Fruit fly (Drosophila melanogaster) whole organism, embryonic: Measurements from ENCODE around the gene BOD1.

ENCODE experiments used
- ATbp ChIP-seq: fragments of 200-800 bp; sonication (Bioruptor generic); optimal IDR thresholded peaks from 2 replicates; lab custom pipeline; 2017; ENCODE audit warnings: missing biosample characterization, mild to moderate bottlenecking, missing genetic modification characterization, missing genetic modification reagents
- Adf1 ChIP-seq: fragments of 200-800 bp; sonication (Bioruptor generic); IDR thresholded peaks from 2 replicates; pipeline ENCODE4 v1.3.6; 2022; ENCODE audit warnings: missing biosample characterization, missing genetic modification characterization
- Aef1 ChIP-seq: fragments of 200-800 bp; sonication (Bioruptor generic); IDR thresholded peaks from 3 replicates; pipeline ENCODE4 v1.3.6; 2022; ENCODE audit warnings: missing biosample characterization, missing genetic modification characterization
- Atf-2 ChIP-seq: fragments of 200-800 bp; sonication (Bioruptor generic); optimal IDR thresholded peaks from 2 replicates; lab custom pipeline; 2016; ENCODE audit warnings: missing biosample characterization, missing genetic modification characterization
- Bteb2 ChIP-seq: fragments of 200-800 bp; sonication (Bioruptor generic); optimal IDR thresholded peaks from 2 replicates; lab custom pipeline; 2016; ENCODE audit warnings: missing biosample characterization, missing genetic modification characterization
- CG10462 ChIP-seq: fragments of 200-800 bp; sonication (Bioruptor generic); optimal IDR thresholded peaks from 2 replicates; lab custom pipeline; 2016; ENCODE audit warnings: missing biosample characterization, missing genetic modification characterization
- CG11085 ChIP-seq: fragments of 200-800 bp; sonication (Bioruptor generic); IDR thresholded peaks from 2 replicates; pipeline ENCODE4 v1.3.6; 2022; ENCODE audit warnings: missing biosample characterization, missing genetic modification characterization
- CG12219 ChIP-seq: fragments of 200-800 bp; sonication (Bioruptor generic); optimal IDR thresholded peaks from 3 replicates; lab custom pipeline; 2018; ENCODE audit warnings: missing biosample characterization, mild to moderate bottlenecking, missing genetic modification characterization
- CG13775 ChIP-seq: fragments of 200-800 bp; sonication (Bioruptor generic); optimal IDR thresholded peaks from 3 replicates; lab custom pipeline; 2017; ENCODE audit warnings: missing biosample characterization, mild to moderate bottlenecking, missing genetic modification characterization
- CG14050 ChIP-seq: fragments of 200-800 bp; sonication (Bioruptor generic); IDR thresholded peaks from 3 replicates; pipeline ENCODE4 v1.3.6; 2022; ENCODE audit warnings: missing biosample characterization, missing genetic modification characterization
- CG14710 ChIP-seq: fragments of 200-800 bp; sonication (Bioruptor generic); optimal IDR thresholded peaks from 3 replicates; lab custom pipeline; 2019; ENCODE audit warnings: missing biosample characterization, mild to moderate bottlenecking, missing genetic modification characterization, moderate library complexity
- CG16779 ChIP-seq: fragments of 200-800 bp; sonication (Bioruptor generic); IDR thresholded peaks from 2 replicates; pipeline ENCODE4 v1.3.6; 2022; ENCODE audit warnings: missing biosample characterization, missing genetic modification characterization
- CG16815 ChIP-seq: fragments of 200-800 bp; sonication (Bioruptor generic); optimal IDR thresholded peaks from 3 replicates; lab custom pipeline; 2017; ENCODE audit warnings: missing biosample characterization, mild to moderate bottlenecking, missing genetic modification characterization
- CG17361 ChIP-seq: fragments of 200-800 bp; sonication (Bioruptor generic); IDR thresholded peaks from 3 replicates; pipeline ENCODE4 v1.3.6; 2022; ENCODE audit warnings: missing biosample characterization, missing genetic modification characterization
- CG2678 ChIP-seq: fragments of 200-800 bp; sonication (Bioruptor generic); optimal IDR thresholded peaks from 3 replicates; lab custom pipeline; 2019; ENCODE audit warnings: missing biosample characterization, mild to moderate bottlenecking, missing genetic modification characterization, moderate library complexity
- CG2712 ChIP-seq: fragments of 200-800 bp; optimal IDR thresholded peaks from 3 replicates; lab custom pipeline; 2019; ENCODE audit warnings: missing biosample characterization, mild to moderate bottlenecking, missing genetic modification characterization, moderate library complexity
- CG32772 ChIP-seq: fragments of 200-800 bp; sonication (Bioruptor generic); IDR thresholded peaks from 2 replicates; pipeline ENCODE4 v1.3.6; 2022; ENCODE audit warnings: missing biosample characterization, missing genetic modification characterization
- CG4360 ChIP-seq: fragments of 200-800 bp; sonication (Bioruptor generic); IDR thresholded peaks from 2 replicates; pipeline ENCODE4 v1.3.6; 2022; ENCODE audit warnings: missing biosample characterization, missing genetic modification characterization
- CG6689 ChIP-seq: fragments of 200-800 bp; sonication (Bioruptor generic); IDR thresholded peaks from 2 replicates; pipeline ENCODE4 v1.3.6; 2022; ENCODE audit warnings: missing biosample characterization, missing genetic modification characterization
- CG6854 ChIP-seq: fragments of 200-800 bp; sonication (Bioruptor generic); optimal IDR thresholded peaks from 3 replicates; lab custom pipeline; 2017; ENCODE audit warnings: missing biosample characterization, mild to moderate bottlenecking, missing genetic modification characterization
- CG7963 ChIP-seq: fragments of 200-800 bp; sonication (Bioruptor generic); IDR thresholded peaks from 3 replicates; pipeline ENCODE4 v1.3.6; 2022; ENCODE audit warnings: missing biosample characterization, missing genetic modification characterization; ENCODE audit not compliant: partially characterized antibody
- Ets97D ChIP-seq: fragments of 200-800 bp; sonication (Bioruptor generic); optimal IDR thresholded peaks from 3 replicates; lab custom pipeline; 2016; ENCODE audit warnings: missing biosample characterization, missing genetic modification characterization
- HLH4C ChIP-seq: fragments of 200-800 bp; sonication (Bioruptor generic); IDR thresholded peaks from 3 replicates; pipeline ENCODE4 v1.3.6; 2022; ENCODE audit warnings: missing biosample characterization, missing genetic modification characterization; ENCODE audit not compliant: partially characterized antibody
- Hmr ChIP-seq: fragments of 200-800 bp; sonication (Bioruptor generic); optimal IDR thresholded peaks from 3 replicates; lab custom pipeline; 2017; ENCODE audit warnings: mild to moderate bottlenecking, missing biosample characterization, missing genetic modification reagents, missing genetic modification characterization
- Hmx ChIP-seq: fragments of 200-800 bp; sonication (Bioruptor generic); optimal IDR thresholded peaks from 2 replicates; lab custom pipeline; 2016; ENCODE audit warnings: missing biosample characterization, missing genetic modification characterization
- Hr39 ChIP-seq: fragments of >200 bp; optimal IDR thresholded peaks from 2 replicates; lab custom pipeline; 2017
- MBD-R2 ChIP-seq: fragments of 200-800 bp; sonication (Bioruptor generic); IDR thresholded peaks from 2 replicates; pipeline ENCODE4 v1.3.6; 2022; ENCODE audit warnings: missing biosample characterization, missing genetic modification characterization
- Mes4 ChIP-seq: fragments of 200-800 bp; sonication (Bioruptor generic); optimal IDR thresholded peaks from 2 replicates; lab custom pipeline; 2016; ENCODE audit warnings: missing biosample characterization, missing genetic modification characterization
- Myb ChIP-seq: fragments of 200-800 bp; sonication (Bioruptor generic); optimal IDR thresholded peaks from 2 replicates; lab custom pipeline; 2016; ENCODE audit warnings: missing biosample characterization, missing genetic modification characterization
- NC2α ChIP-seq: fragments of 200-800 bp; sonication (Bioruptor generic); optimal IDR thresholded peaks from 2 replicates; lab custom pipeline; 2016; ENCODE audit warnings: missing biosample characterization, missing genetic modification characterization
- NFAT ChIP-seq: fragments of 200-800 bp; sonication (Bioruptor generic); IDR thresholded peaks from 2 replicates; pipeline ENCODE4 v1.3.6; 2022; ENCODE audit warnings: missing biosample characterization, missing genetic modification characterization
- Ptx1 ChIP-seq: fragments of 200-800 bp; sonication (Bioruptor generic); IDR thresholded peaks from 2 replicates; pipeline ENCODE4 v1.3.6; 2022; ENCODE audit warnings: missing biosample characterization, missing genetic modification characterization
- Stat92E ChIP-seq, 3 experiments: fragments of >200 bp in 2 of 3; fragments of 200-800 bp in 1 of 3; sonication (Bioruptor generic) in 1 of 3; optimal IDR thresholded peaks; 2 replicates each; lab custom pipeline; 2017 to 2019; ENCODE audit warnings: missing biosample characterization in 3 of 3, missing genetic modification characterization in 3 of 3, mild to moderate bottlenecking in 1 of 3, moderate library complexity in 1 of 3
- Taf1 ChIP-seq: fragments of 200-800 bp; sonication (Bioruptor generic); IDR thresholded peaks from 2 replicates; pipeline ENCODE4 v1.3.6; 2022; ENCODE audit warnings: missing biosample characterization, missing genetic modification characterization
- ab ChIP-seq: fragments of 200-800 bp; sonication (Bioruptor generic); optimal IDR thresholded peaks from 2 replicates; lab custom pipeline; 2016; ENCODE audit warnings: missing biosample characterization, missing genetic modification characterization
- cato ChIP-seq: fragments of 200-800 bp; sonication (Bioruptor generic); optimal IDR thresholded peaks from 2 replicates; lab custom pipeline; 2016; ENCODE audit warnings: missing biosample characterization, missing genetic modification characterization, borderline replicate concordance
- ci ChIP-seq: fragments of 200-800 bp; sonication (Bioruptor generic); IDR thresholded peaks from 3 replicates; pipeline ENCODE4 v1.3.6; 2022; ENCODE audit warnings: missing biosample characterization, missing genetic modification characterization
- eyg ChIP-seq: fragments of 200-800 bp; sonication (Bioruptor generic); optimal IDR thresholded peaks from 3 replicates; lab custom pipeline; 2016; ENCODE audit warnings: missing biosample characterization, missing genetic modification characterization
- gcm ChIP-seq: fragments of 200-800 bp; sonication (Bioruptor generic); optimal IDR thresholded peaks from 2 replicates; lab custom pipeline; 2019; ENCODE audit warnings: missing biosample characterization, mild to moderate bottlenecking, missing genetic modification characterization, moderate library complexity
- her ChIP-seq: fragments of 200-800 bp; sonication (Bioruptor generic); optimal IDR thresholded peaks from 2 replicates; lab custom pipeline; 2016; ENCODE audit warnings: missing biosample characterization, missing genetic modification characterization
- ken ChIP-seq: fragments of 200-800 bp; sonication (Bioruptor generic); IDR thresholded peaks from 3 replicates; pipeline ENCODE4 v1.3.6; 2022; ENCODE audit warnings: missing biosample characterization, missing genetic modification characterization
- nerfin-1 ChIP-seq: fragments of 200-800 bp; sonication (Bioruptor generic); optimal IDR thresholded peaks from 3 replicates; lab custom pipeline; 2019; ENCODE audit warnings: missing biosample characterization, mild to moderate bottlenecking, missing genetic modification characterization, moderate library complexity
- pho ChIP-seq: fragments of 200-800 bp; sonication (Bioruptor generic); optimal IDR thresholded peaks from 2 replicates; lab custom pipeline; 2016; ENCODE audit warnings: missing biosample characterization, missing genetic modification characterization
- ro ChIP-seq: fragments of 200-800 bp; sonication (Bioruptor generic); IDR thresholded peaks from 2 replicates; pipeline ENCODE4 v1.3.6; 2022; ENCODE audit warnings: missing biosample characterization, missing genetic modification characterization
- run ChIP-seq: fragments of 200-800 bp; sonication (Bioruptor generic); optimal IDR thresholded peaks from 3 replicates; lab custom pipeline; 2018; ENCODE audit warnings: missing biosample characterization, mild to moderate bottlenecking, missing genetic modification characterization
- sna ChIP-seq: fragments of 200-800 bp; sonication (Bioruptor generic); IDR thresholded peaks from 2 replicates; pipeline ENCODE4 v1.3.6; 2022; ENCODE audit warnings: missing biosample characterization, missing genetic modification characterization; ENCODE audit not compliant: partially characterized antibody
- sob ChIP-seq: fragments of 200-800 bp; sonication (Bioruptor generic); IDR thresholded peaks from 2 replicates; pipeline ENCODE4 v1.3.6; 2022; ENCODE audit warnings: missing biosample characterization, missing genetic modification characterization
- stwl ChIP-seq: fragments of 200-800 bp; sonication (Bioruptor generic); optimal IDR thresholded peaks from 3 replicates; lab custom pipeline; 2018; ENCODE audit warnings: missing biosample characterization, mild to moderate bottlenecking, missing genetic modification characterization, moderate library complexity
- tap ChIP-seq: fragments of 200-800 bp; optimal IDR thresholded peaks from 3 replicates; lab custom pipeline; 2019; ENCODE audit warnings: missing biosample characterization, mild to moderate bottlenecking, missing genetic modification characterization, moderate library complexity
- usp ChIP-seq: fragments of >200 bp; optimal IDR thresholded peaks from 2 replicates; lab custom pipeline; 2017; ENCODE audit warnings: missing biosample characterization, missing genetic modification characterization
- zen2 ChIP-seq: fragments of 200-800 bp; sonication (Bioruptor generic); IDR thresholded peaks from 3 replicates; pipeline ENCODE4 v1.3.6; 2022; ENCODE audit warnings: missing biosample characterization, missing genetic modification characterization; ENCODE audit not compliant: partially characterized antibody

The BOD1 gene

DNA sequence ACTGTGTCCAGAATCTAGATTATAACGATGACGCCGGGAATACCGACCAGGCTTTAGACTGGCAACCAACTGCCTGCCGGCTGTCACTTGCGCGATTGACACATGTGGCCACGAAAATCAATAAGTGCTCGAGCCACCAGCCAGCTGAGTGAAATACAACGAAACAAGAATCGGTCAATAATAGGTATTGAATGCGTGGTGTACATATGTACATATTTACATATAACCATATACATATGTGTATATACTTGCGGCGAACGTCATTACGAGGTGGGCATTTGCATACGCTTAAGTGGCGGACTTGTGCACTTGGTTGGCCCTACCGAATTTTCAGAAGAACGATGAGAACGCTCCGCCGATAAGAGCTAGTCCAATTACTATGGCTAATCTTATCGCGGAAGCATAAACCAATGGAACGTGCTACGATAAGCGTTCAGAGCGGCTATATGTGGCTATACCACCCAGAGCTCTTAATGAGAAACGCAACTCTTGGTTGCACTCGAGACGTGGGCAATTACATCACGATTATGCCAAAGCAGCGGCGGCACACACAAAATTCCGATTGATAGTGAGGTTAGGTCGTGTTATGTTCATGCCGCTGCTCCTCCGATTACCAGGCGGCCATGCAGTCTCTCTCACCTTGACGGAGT lies 8.6 kb downstream of the BOD1 start (continued):
- TF ChIP-seq CG2712 (tag; lab: Kevin White, UChicago) (no peak), Atf-2 (GFP tag; lab: Kevin White, UChicago) (no peak), MBD-R2 (no peak), ATbp (GFP tag; lab: Kevin White, UChicago) (peak; percentile 71), HLH4C (GFP tag; lab: Robert Waterston, UW) (no peak), stwl (no peak), Stat92E (GFP tag; optimal IDR thresholded peaks at IDR 0.05; lab: Kevin White, UChicago) (no peak), CG17361 (GFP tag; lab: Robert Waterston, UW) (no peak), CG13775 (GFP tag; lab: Kevin White, UChicago) (no peak), pho (GFP tag; lab: Kevin White, UChicago) (no peak), cato (GFP tag; lab: Kevin White, UChicago) (no peak), CG4360 (peak; percentile 31; the same call in 1 of the 2 replicates), ab (GFP tag; lab: Kevin White, UChicago) (no peak), Ptx1 (no peak), CG6689 (GFP tag; lab: Robert Waterston, UW) (no peak), CG14050 (no peak), CG32772 (GFP tag; lab: Robert Waterston, UW) (no peak), Aef1 (GFP tag; lab: Robert Waterston, UW) (no peak), CG7963 (GFP tag; lab: Robert Waterston, UW) (no peak), CG16815 (GFP tag; lab: Kevin White, UChicago) (no peak), Adf1 (GFP tag; lab: Robert Waterston, UW) (no peak), ro (GFP tag; lab: Robert Waterston, UW) (no peak), Hmx (GFP tag; lab: Kevin White, UChicago) (no peak), Taf1 (GFP tag; lab: Robert Waterston, UW) (no peak), run (tag; lab: Kevin White, UChicago) (no peak), Bteb2 (no peak), eyg (GFP tag; lab: Kevin White, UChicago) (no peak), CG2678 (tag; lab: Kevin White, UChicago) (peak; percentile 35), usp (GFP tag; lab: Kevin White, UChicago) (no peak), nerfin-1 (peak; percentile 35), CG16779 (GFP tag; lab: Robert Waterston, UW) (no peak), Hr39 (no peak), sna (no peak), CG11085 (GFP tag; lab: Robert Waterston, UW) (no peak), NC2α (GFP tag; lab: Kevin White, UChicago) (no peak), Myb (GFP tag; lab: Kevin White, UChicago) (no peak), gcm (GFP tag; lab: Kevin White, UChicago) (peak; percentile 11), Mes4 (no peak), Hmr (GFP tag; lab: Kevin White, UChicago) (no peak), Ets97D (GFP tag; lab: Kevin White, UChicago) (no peak), her (GFP tag; lab: Kevin White, UChicago) (no peak), CG14710 (tag; lab: Kevin White, UChicago) (peak; percentile 30), ken (GFP tag; lab: Robert Waterston, UW) (no peak), NFAT (GFP tag; lab: Robert Waterston, UW) (no peak), CG10462 (GFP tag; lab: Kevin White, UChicago) (no peak), CG12219 (GFP tag; lab: Kevin White, UChicago) (peak; percentile 1), ci (GFP tag; lab: Robert Waterston, UW) (0 out of 3 replicates have a peak, but pooled peaks have one; percentile 49), CG6854 (no peak), zen2 (no peak), sob (no peak), tap (tag; lab: Kevin White, UChicago) (no peak)
